Worm (Caenorhabditis elegans) whole organism, young adult: ENCODE data around the gene mnk-1.

Source experiments
- ama-1 ChIP-seq, 3 experiments: fragments of 150-350 bp in 1 of 3; sonication (generic microtip) in 2 of 3; optimal IDR thresholded peaks; 2 replicates each; lab custom pipeline; 2014 to 2018; ENCODE audit warnings: missing biosample characterization in 2 of 3, missing genetic modification characterization in 2 of 3, missing genetic modification reagents in 2 of 3
- snpc-4 ChIP-seq, 5 experiments: fragments of 150-350 bp in 1 of 5; sonication (generic microtip) in 4 of 5; optimal IDR thresholded peaks; 2 replicates each; lab custom pipeline; 2014 to 2018; ENCODE audit warnings: missing genetic modification characterization in 5 of 5, missing biosample characterization in 3 of 5, antibody characterized with exemption in 2 of 5, mild to moderate bottlenecking in 2 of 5, missing compliant biosample characterization in 2 of 5, missing genotype in 2 of 5, moderate library complexity in 2 of 5, missing genetic modification reagents in 1 of 5

DNA sequence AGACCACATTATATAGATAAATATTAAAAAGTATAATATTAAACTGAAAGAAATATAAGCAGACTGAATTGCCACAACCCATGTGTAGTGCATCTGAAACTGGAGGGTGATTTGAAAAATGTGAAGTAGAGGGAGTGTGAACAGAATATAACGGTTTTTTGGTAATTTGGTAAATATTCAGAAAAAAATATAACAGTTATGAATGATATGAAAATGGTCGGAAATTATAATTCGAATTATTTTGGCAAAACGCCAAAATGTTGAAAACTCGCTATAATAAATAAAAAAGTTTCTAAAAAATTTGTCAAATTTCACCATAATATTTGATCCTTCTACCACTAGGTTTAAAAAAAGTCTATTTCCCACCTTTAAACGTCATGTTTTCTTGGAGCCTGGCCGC lies 47.3 kb upstream of the mnk-1 start, which contains the start of gene srv-2:
- TF ChIP-seq ama-1 (optimal IDR thresholded peaks at IDR 0.05; lab: Kevin White, UChicago): no peak
- TF ChIP-seq ama-1 (GFP tag; optimal IDR thresholded peaks at IDR 0.05; lab: Kevin White, UChicago): no peak
- TF ChIP-seq snpc-4 (GFP tag; optimal IDR thresholded peaks at IDR 0.05; lab: Kevin White, UChicago): no peak
- TF ChIP-seq snpc-4 (tag; optimal IDR thresholded peaks at IDR 0.05; lab: Kevin White, UChicago): no peak
